Worm (Caenorhabditis elegans): ENCODE data around the gene ZK899.3.
A peak's percentile ranks its signal among the peaks of the same experiment; 100 is the strongest.

ZK899.3 gene

ce11 chrX:9405922-9406321 lies 47.0 kb upstream of the ZK899.3 start:
- TF ChIP-seq nhr-6 (tag; optimal IDR thresholded peaks at IDR 0.05) = no peak
- TF ChIP-seq ztf-7 (tag; optimal IDR thresholded peaks at IDR 0.05) = no peak
- TF ChIP-seq php-3 (GFP tag; IDR thresholded peaks at IDR 0.05) = no peak
- no peak for TF ChIP-seq cey-2 (tag; optimal IDR thresholded peaks at IDR 0.05; ENCODE audit: borderline replicate concordance, insufficient read depth)
- TF ChIP-seq nhr-76 (tag; optimal IDR thresholded peaks at IDR 0.05) = no peak
- no peak for TF ChIP-seq T20F7.1 (GFP tag; optimal IDR thresholded peaks at IDR 0.05)
- TF ChIP-seq hlh-30 (tag; optimal IDR thresholded peaks at IDR 0.05; ENCODE audit: insufficient read depth) = no peak
- TF ChIP-seq dpl-1 (GFP tag; optimal IDR thresholded peaks at IDR 0.05) = no peak
- TF ChIP-seq nhr-11 (tag; optimal IDR thresholded peaks at IDR 0.05) = no peak
- no peak for TF ChIP-seq ceh-62 (tag; optimal IDR thresholded peaks at IDR 0.05)
- TF ChIP-seq ztf-11 (tag; optimal IDR thresholded peaks at IDR 0.05) = no peak
- TF ChIP-seq lir-3 (tag; optimal IDR thresholded peaks at IDR 0.05) = no peak
- TF ChIP-seq madf-9 (GFP tag; conservative IDR thresholded peaks at IDR 0.05) = no peak
- no peak for TF ChIP-seq D1046.2 (GFP tag; IDR thresholded peaks at IDR 0.05)
- no peak for TF ChIP-seq ctbp-1 (GFP tag; IDR thresholded peaks at IDR 0.05)
- no peak for TF ChIP-seq nhr-102 (tag; optimal IDR thresholded peaks at IDR 0.05)
- no peak for TF ChIP-seq lim-7 (GFP tag; IDR thresholded peaks at IDR 0.05)
- no peak for TF ChIP-seq ceh-28 (tag; optimal IDR thresholded peaks at IDR 0.05)
- no peak for TF ChIP-seq daf-8 (GFP tag; IDR thresholded peaks at IDR 0.05)
- TF ChIP-seq zfp-2 (tag; optimal IDR thresholded peaks at IDR 0.05) = no peak

- no peak for TF ChIP-seq F49E8.2 (tag; optimal IDR thresholded peaks at IDR 0.05; ENCODE audit: borderline replicate concordance)
- no peak for TF ChIP-seq Y105C5A.15 (GFP tag; IDR thresholded peaks at IDR 0.05)
- TF ChIP-seq dve-1 (tag; optimal IDR thresholded peaks at IDR 0.05; ENCODE audit: insufficient read depth) = no peak
- TF ChIP-seq nhr-25 (tag; optimal IDR thresholded peaks at IDR 0.05; ENCODE audit: borderline replicate concordance, insufficient read depth) = no peak
- TF ChIP-seq set-16 (GFP tag; IDR thresholded peaks at IDR 0.05) = no peak
- no peak for TF ChIP-seq zfp-3 (GFP tag; conservative IDR thresholded peaks at IDR 0.05)
- no peak for TF ChIP-seq gei-8 (GFP tag; optimal IDR thresholded peaks at IDR 0.05)
- TF ChIP-seq F10B5.3 (tag; optimal IDR thresholded peaks at IDR 0.05) = no peak
- TF ChIP-seq hlh-30 (tag; optimal IDR thresholded peaks at IDR 0.05; ENCODE audit: insufficient read depth) = peak; percentile 44
- no peak for TF ChIP-seq ztf-7 (tag; optimal IDR thresholded peaks at IDR 0.05)
- no peak for TF ChIP-seq tag-97 (GFP tag; IDR thresholded peaks at IDR 0.05)
- no peak for TF ChIP-seq cey-2 (tag; optimal IDR thresholded peaks at IDR 0.05; ENCODE audit: borderline replicate concordance, insufficient read depth)
- no peak for TF ChIP-seq F26F4.8 (GFP tag; conservative IDR thresholded peaks at IDR 0.05)
- TF ChIP-seq unc-62 (GFP tag; optimal IDR thresholded peaks at IDR 0.05 in 1 of 2) = peak in 1 of 2 experiments; percentile 33
- TF ChIP-seq unc-62 (tag; optimal IDR thresholded peaks at IDR 0.05) = no peak
- peak; percentile 38 for TF ChIP-seq aha-1 (tag)
Measured at ce11 chrX:9409114-9409513, 43.8 kb upstream of the ZK899.3 start.

DNA sequence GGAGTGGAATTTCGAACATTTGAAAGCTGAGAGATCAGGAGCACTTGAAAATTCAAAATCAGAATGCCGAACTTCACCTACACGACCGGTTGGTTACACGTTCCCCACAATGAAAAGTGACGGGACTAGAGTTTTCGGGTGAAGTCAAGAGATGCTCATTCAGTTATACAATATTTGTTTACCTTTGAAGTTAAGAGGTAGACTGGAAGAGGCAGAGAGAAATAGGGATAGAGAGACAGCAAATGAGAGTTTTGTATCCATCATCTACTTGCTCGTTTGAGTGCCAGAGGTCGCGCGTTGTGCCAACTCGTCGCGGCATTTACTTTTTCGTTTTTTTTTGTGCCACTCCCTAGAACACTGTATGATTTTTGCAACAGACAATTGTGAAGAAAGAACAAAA lies 42.2 kb upstream of the ZK899.3 start:
- TF ChIP-seq nhr-28 (tag; optimal IDR thresholded peaks at IDR 0.05) (peak; percentile 5), zag-1 (tag; optimal IDR thresholded peaks at IDR 0.05) (no peak)

DNA sequence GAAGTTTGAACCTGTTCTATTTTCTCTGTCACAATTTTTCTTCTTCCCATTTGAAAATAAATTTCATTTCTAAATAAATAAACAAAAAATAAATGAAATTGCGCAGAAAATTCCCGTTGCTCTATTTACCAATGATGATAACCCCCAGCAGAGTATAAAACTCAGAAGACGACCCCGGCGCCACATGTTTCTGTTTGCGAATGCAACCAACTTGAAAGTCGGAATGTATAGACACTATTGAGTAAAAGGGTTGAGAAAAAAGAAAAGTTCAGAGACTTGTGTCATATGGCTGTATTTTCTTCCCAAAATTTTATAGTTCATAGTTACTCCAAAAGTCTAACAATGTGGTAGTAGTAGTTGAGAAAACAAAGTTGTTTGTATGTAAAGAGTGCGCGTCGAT lies 41.3 kb upstream of the ZK899.3 start:
- TF ChIP-seq madf-9 (GFP tag; conservative IDR thresholded peaks at IDR 0.05) (no peak), lin-29 (GFP tag; IDR thresholded peaks at IDR 0.05) (no peak), F10B5.3 (tag; optimal IDR thresholded peaks at IDR 0.05) (no peak), ceh-28 (tag; optimal IDR thresholded peaks at IDR 0.05) (no peak)

Data from whole organism, L4 larva.